Fruit fly (Drosophila melanogaster) whole organism, wandering third instar larva: ENCODE measurements around the gene CG32816.

Experiments used
- Abd-B ChIP-seq: fragments of >200 bp; optimal IDR thresholded peaks from 2 replicates; lab custom pipeline; 2017; ENCODE audit warnings: missing biosample characterization, missing genetic modification characterization
- Dfd ChIP-seq: fragments of >200 bp; optimal IDR thresholded peaks from 2 replicates; lab custom pipeline; 2017; ENCODE audit warnings: missing biosample characterization, missing genetic modification characterization
- GATAd ChIP-seq: sonication (Bioruptor generic); optimal IDR thresholded peaks from 2 replicates; lab custom pipeline; 2016; ENCODE audit warnings: missing biosample characterization, missing genetic modification characterization
- Hr78 ChIP-seq: fragments of >200 bp; optimal IDR thresholded peaks from 2 replicates; lab custom pipeline; 2017; ENCODE audit warnings: missing biosample characterization, missing genetic modification characterization
- Jra ChIP-seq: sonication (Bioruptor generic); optimal IDR thresholded peaks from 2 replicates; lab custom pipeline; 2016; ENCODE audit warnings: missing biosample characterization, missing genetic modification characterization
- Mio ChIP-seq: sonication (Bioruptor generic); optimal IDR thresholded peaks from 2 replicates; lab custom pipeline; 2016; ENCODE audit warnings: missing biosample characterization, missing genetic modification characterization
- OdsH ChIP-seq: fragments of 200-800 bp; sonication (Bioruptor generic); optimal IDR thresholded peaks from 2 replicates; lab custom pipeline; 2016; ENCODE audit warnings: missing biosample characterization, mild to moderate bottlenecking, missing genetic modification characterization
- brk ChIP-seq: fragments of 200-800 bp; sonication (Bioruptor generic); optimal IDR thresholded peaks from 2 replicates; lab custom pipeline; 2016; ENCODE audit warnings: missing biosample characterization, mild to moderate bottlenecking, missing genetic modification characterization
- fru ChIP-seq: fragments of 200-800 bp; sonication (Bioruptor generic); optimal IDR thresholded peaks from 3 replicates; lab custom pipeline; 2016; ENCODE audit warnings: missing biosample characterization, mild to moderate bottlenecking, missing genetic modification characterization
- pan ChIP-seq: fragments of >200 bp; optimal IDR thresholded peaks from 2 replicates; lab custom pipeline; 2017
- psq ChIP-seq: fragments of 200-800 bp; sonication (Bioruptor generic); optimal IDR thresholded peaks from 3 replicates; lab custom pipeline; 2017; ENCODE audit warnings: missing biosample characterization, mild to moderate bottlenecking, missing genetic modification characterization, moderate library complexity
- usp ChIP-seq: fragments of >200 bp; optimal IDR thresholded peaks from 2 replicates; lab custom pipeline; 2017; ENCODE audit warnings: missing biosample characterization, missing genetic modification characterization

DNA sequence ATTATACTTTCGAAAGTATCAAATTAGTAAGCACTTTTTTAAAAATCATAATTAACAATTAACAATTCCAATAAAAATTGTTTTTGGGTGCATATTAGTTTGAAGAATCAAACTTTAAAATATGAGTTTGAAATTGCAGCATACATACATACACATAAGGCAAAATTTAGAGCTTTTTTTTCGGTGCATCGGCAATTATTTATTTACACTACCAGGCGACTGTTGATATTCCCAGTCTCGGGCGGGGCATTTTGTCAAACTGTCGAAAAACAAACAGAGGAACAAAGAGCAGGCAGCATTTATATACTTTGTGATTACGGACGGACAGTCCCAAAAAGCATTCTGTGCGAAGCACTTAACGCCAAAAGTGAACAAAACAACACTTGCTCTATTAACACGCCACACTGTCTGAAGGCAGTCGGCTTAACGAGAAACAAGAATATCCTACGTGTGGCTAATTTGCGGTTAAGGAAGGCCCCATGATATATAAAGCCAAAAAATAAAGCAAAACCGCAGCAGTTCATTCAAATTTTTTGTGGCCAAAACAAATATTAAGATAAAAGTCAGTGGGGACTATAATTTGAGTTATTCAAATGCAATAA is 108.4 kb downstream of the CG32816 start:
- TF ChIP-seq usp (GFP tag; lab: Kevin White, UChicago) (no peak), pan (lab: Kevin White, UChicago) (no peak), GATAd (GFP tag; lab: Kevin White, UChicago) (no peak), Mio (no peak), psq (GFP tag; lab: Kevin White, UChicago) (no peak), OdsH (no peak), Jra (GFP tag; lab: Kevin White, UChicago) (no peak), brk (no peak), Abd-B (no peak), Dfd (GFP tag; lab: Kevin White, UChicago) (no peak), fru (GFP tag; lab: Kevin White, UChicago) (no peak), Hr78 (GFP tag; lab: Kevin White, UChicago) (no peak)
